Worm (Caenorhabditis elegans) whole organism, L4 larva: ENCODE data around the gene B0280.9.

Experiments used
- F44E2.7 ChIP-seq: fragments of 200-800 bp; sonication (Bioruptor generic); IDR thresholded peaks from 2 replicates; pipeline ENCODE4 v2.1.2; 2022; ENCODE audit warnings: missing genetic modification characterization, missing compliant biosample characterization
- R02D3.7 ChIP-seq: fragments of 150-350 bp; sonication (generic microtip); optimal IDR thresholded peaks from 3 replicates; lab custom pipeline; 2014; ENCODE audit warnings: missing biosample characterization, missing genetic modification characterization
- T26A8.4 ChIP-seq: fragments of 200-800 bp; sonication (Bioruptor generic); IDR thresholded peaks from 2 replicates; pipeline ENCODE4 v1.3.6; 2022; ENCODE audit warnings: missing genetic modification characterization, missing compliant biosample characterization
- Y48G9A.11 ChIP-seq: fragments of 200-800 bp; sonication (Bioruptor generic); IDR thresholded peaks from 2 replicates; pipeline ENCODE4 v1.3.6; 2022; ENCODE audit warnings: missing genetic modification reagents, missing genetic modification characterization, missing compliant biosample characterization
- Y5F2A.4 ChIP-seq: fragments of 200-800 bp; sonication (Bioruptor generic); optimal IDR thresholded peaks from 2 replicates; lab custom pipeline; 2018; ENCODE audit warnings: mild to moderate bottlenecking, missing genetic modification characterization, missing compliant biosample characterization
- ZK337.2 ChIP-seq: fragments of 200-800 bp; sonication (Bioruptor generic); IDR thresholded peaks from 2 replicates; pipeline ENCODE4 v1.3.6; 2022; ENCODE audit warnings: missing genetic modification reagents, missing genetic modification characterization, missing compliant biosample characterization
- ZK546.5 ChIP-seq, 2 experiments: sonication (generic microtip); optimal IDR thresholded peaks; 2 replicates each; lab custom pipeline; 2017; ENCODE audit warnings: missing biosample characterization in 2 of 2, missing genetic modification characterization in 2 of 2
- ceh-28 ChIP-seq: fragments of 150-350 bp; optimal IDR thresholded peaks from 2 replicates; lab custom pipeline; 2014; ENCODE audit warnings: missing biosample characterization, missing genetic modification reagents, missing genetic modification characterization
- ceh-82 ChIP-seq: sonication (generic microtip); optimal IDR thresholded peaks from 2 replicates; lab custom pipeline; 2017; ENCODE audit warnings: missing biosample characterization, missing genetic modification characterization
- ces-1 ChIP-seq: fragments of 150-350 bp; sonication (generic microtip); optimal IDR thresholded peaks from 4 replicates; lab custom pipeline; 2014; ENCODE audit warnings: missing biosample characterization, missing genetic modification reagents, missing genetic modification characterization
- daf-12 ChIP-seq: fragments of 150-350 bp; optimal IDR thresholded peaks from 2 replicates; lab custom pipeline; 2014; ENCODE audit warnings: missing biosample characterization, missing genetic modification reagents, missing genetic modification characterization
- daf-19 ChIP-seq: fragments of 200-800 bp; sonication (Bioruptor generic); conservative IDR thresholded peaks from 2 replicates; pipeline ENCODE4 v1.3.6; 2022; ENCODE audit warnings: missing genetic modification characterization, missing compliant biosample characterization
- dmd-6 ChIP-seq: fragments of 200-800 bp; sonication (Bioruptor generic); IDR thresholded peaks from 2 replicates; pipeline ENCODE4 v1.3.6; 2022; ENCODE audit warnings: missing genetic modification reagents, missing genetic modification characterization, missing compliant biosample characterization
- dmd-8 ChIP-seq: fragments of 200-800 bp; sonication (Bioruptor generic); IDR thresholded peaks from 2 replicates; pipeline ENCODE4 v1.3.6; 2022; ENCODE audit warnings: missing genetic modification characterization, missing compliant biosample characterization
- duxl-1 ChIP-seq: sonication (generic microtip); optimal IDR thresholded peaks from 2 replicates; lab custom pipeline; 2016; ENCODE audit warnings: mild to moderate bottlenecking, missing genetic modification characterization, moderate library complexity, missing compliant biosample characterization; ENCODE audit not compliant: poor library complexity
- egl-27 ChIP-seq: sonication (generic microtip); optimal IDR thresholded peaks from 3 replicates; lab custom pipeline; 2017; ENCODE audit warnings: missing biosample characterization, missing genetic modification reagents, missing genetic modification characterization
- egl-43 ChIP-seq: fragments of 200-800 bp; sonication (Bioruptor generic); IDR thresholded peaks from 2 replicates; pipeline ENCODE4 v1.3.6; 2022; ENCODE audit warnings: missing genetic modification reagents, missing genetic modification characterization, missing compliant biosample characterization
- gei-8 ChIP-seq: fragments of 200-800 bp; sonication (Bioruptor generic); optimal IDR thresholded peaks from 2 replicates; lab custom pipeline; 2018; ENCODE audit warnings: mild to moderate bottlenecking, missing genetic modification characterization, missing compliant biosample characterization
- hif-1 ChIP-seq, 2 experiments: sonication (generic microtip); optimal IDR thresholded peaks; 2 replicates each; lab custom pipeline; 2016 to 2017; ENCODE audit warnings: missing compliant biosample characterization in 2 of 2, missing genetic modification characterization in 2 of 2, missing genetic modification reagents in 2 of 2, missing genotype in 2 of 2, mild to moderate bottlenecking in 1 of 2
- hlh-30 ChIP-seq: sonication (generic microtip); optimal IDR thresholded peaks from 2 replicates; lab custom pipeline; 2017; ENCODE audit warnings: antibody characterized with exemption, mild to moderate bottlenecking, missing genetic modification characterization, missing compliant biosample characterization; ENCODE audit not compliant: insufficient read depth
- hmg-1.1 ChIP-seq: fragments of 200-800 bp; sonication (Bioruptor generic); IDR thresholded peaks from 2 replicates; pipeline ENCODE4 v1.3.6; 2022; ENCODE audit warnings: missing genetic modification reagents, missing genetic modification characterization, missing compliant biosample characterization
- lin-15B ChIP-seq: fragments of 150-350 bp; sonication (generic microtip); optimal IDR thresholded peaks from 3 replicates; lab custom pipeline; 2014; ENCODE audit warnings: missing biosample characterization, missing genetic modification characterization
- lin-29 ChIP-seq: fragments of 200-800 bp; sonication (Bioruptor generic); IDR thresholded peaks from 2 replicates; pipeline ENCODE4 v1.3.6; 2022; ENCODE audit warnings: missing genetic modification reagents, missing genetic modification characterization, missing compliant biosample characterization
- lin-39 ChIP-seq: fragments of 150-350 bp; optimal IDR thresholded peaks from 2 replicates; lab custom pipeline; 2014; ENCODE audit warnings: missing biosample characterization, missing genetic modification reagents, missing genetic modification characterization
- madf-9 ChIP-seq: fragments of 200-800 bp; sonication (Bioruptor generic); conservative IDR thresholded peaks from 2 replicates; pipeline ENCODE4 v1.3.6; 2022; ENCODE audit warnings: missing genetic modification reagents, missing genetic modification characterization, missing compliant biosample characterization
- mxl-3 ChIP-seq: fragments of 200-800 bp; sonication (Bioruptor generic); optimal IDR thresholded peaks from 2 replicates; lab custom pipeline; 2018; ENCODE audit warnings: mild to moderate bottlenecking, missing genetic modification characterization, missing compliant biosample characterization
- nhr-102 ChIP-seq: sonication (generic microtip); optimal IDR thresholded peaks from 2 replicates; lab custom pipeline; 2016; ENCODE audit warnings: mild to moderate bottlenecking, missing genetic modification characterization, moderate library complexity, missing compliant biosample characterization
- nhr-11 ChIP-seq: fragments of 150-350 bp; optimal IDR thresholded peaks from 2 replicates; lab custom pipeline; 2014; ENCODE audit warnings: missing biosample characterization, missing genetic modification characterization
- nhr-237 ChIP-seq: sonication (generic microtip); optimal IDR thresholded peaks from 2 replicates; lab custom pipeline; 2017; ENCODE audit warnings: missing biosample characterization, missing genetic modification characterization
- nhr-25 ChIP-seq: sonication (generic microtip); optimal IDR thresholded peaks from 2 replicates; lab custom pipeline; 2017; ENCODE audit warnings: missing genetic modification characterization, mild to moderate bottlenecking, missing compliant biosample characterization, antibody characterized with exemption, moderate library complexity, borderline replicate concordance; ENCODE audit not compliant: insufficient read depth
- nhr-28 ChIP-seq: fragments of 150-350 bp; optimal IDR thresholded peaks from 2 replicates; lab custom pipeline; 2014; ENCODE audit warnings: missing biosample characterization, missing genetic modification characterization
- nhr-41 ChIP-seq: fragments of 200-800 bp; sonication (Bioruptor generic); IDR thresholded peaks from 2 replicates; pipeline ENCODE4 v1.3.6; 2022; ENCODE audit warnings: missing genetic modification reagents, missing genetic modification characterization, missing compliant biosample characterization
- nhr-6 ChIP-seq: fragments of 150-350 bp; optimal IDR thresholded peaks from 2 replicates; lab custom pipeline; 2014; ENCODE audit warnings: missing biosample characterization, missing genetic modification characterization
- nhr-76 ChIP-seq: fragments of 150-350 bp; optimal IDR thresholded peaks from 2 replicates; lab custom pipeline; 2014; ENCODE audit warnings: missing biosample characterization, missing genetic modification characterization
- pqm-1 ChIP-seq: sonication (generic microtip); optimal IDR thresholded peaks from 2 replicates; lab custom pipeline; 2017; ENCODE audit warnings: missing biosample characterization, missing genetic modification characterization
- rbr-2 ChIP-seq: sonication (generic microtip); optimal IDR thresholded peaks from 2 replicates; lab custom pipeline; 2016; ENCODE audit warnings: missing genotype, missing genetic modification characterization, missing compliant biosample characterization
- skn-1 ChIP-seq: fragments of 150-350 bp; optimal IDR thresholded peaks from 2 replicates; lab custom pipeline; 2014; ENCODE audit warnings: missing biosample characterization, missing genetic modification characterization
- snpc-1.2 ChIP-seq: fragments of 200-800 bp; sonication (Bioruptor generic); IDR thresholded peaks from 2 replicates; pipeline ENCODE4 v1.3.6; 2022; ENCODE audit warnings: missing genetic modification reagents, missing genetic modification characterization, missing compliant biosample characterization
- spr-3 ChIP-seq: fragments of 200-800 bp; sonication (Bioruptor generic); optimal IDR thresholded peaks from 2 replicates; lab custom pipeline; 2018; ENCODE audit warnings: mild to moderate bottlenecking, missing genetic modification characterization, missing compliant biosample characterization
- unc-130 ChIP-seq: sonication (generic microtip); optimal IDR thresholded peaks from 2 replicates; lab custom pipeline; 2016; ENCODE audit warnings: missing genetic modification reagents, missing genetic modification characterization, missing compliant biosample characterization
- unc-39 ChIP-seq: sonication (generic microtip); optimal IDR thresholded peaks from 2 replicates; lab custom pipeline; 2017; ENCODE audit warnings: missing biosample characterization, missing genetic modification characterization
- unc-62 ChIP-seq, 3 experiments: fragments of 150-350 bp in 1 of 3; sonication (generic microtip); optimal IDR thresholded peaks in 2 of 3; peaks in 1 of 3; 1 replicate in 1 of 3; 2 replicates in 2 of 3; lab custom pipeline; 2014 to 2017; ENCODE audit warnings: missing biosample characterization in 3 of 3, missing genetic modification characterization in 3 of 3, missing genetic modification reagents in 3 of 3, missing genotype in 1 of 3
- vab-7 ChIP-seq: fragments of 200-800 bp; sonication (Bioruptor generic); IDR thresholded peaks from 2 replicates; pipeline ENCODE4 v1.3.6; 2022; ENCODE audit warnings: missing genetic modification reagents, missing genetic modification characterization, missing compliant biosample characterization
- zfp-3 ChIP-seq: fragments of 200-800 bp; sonication (Bioruptor generic); conservative IDR thresholded peaks from 2 replicates; pipeline ENCODE4 v1.3.6; 2022; ENCODE audit warnings: missing genetic modification reagents, missing genetic modification characterization, missing compliant biosample characterization
- ztf-11 ChIP-seq: fragments of 150-350 bp; optimal IDR thresholded peaks from 2 replicates; lab custom pipeline; 2014; ENCODE audit warnings: missing biosample characterization, missing genetic modification characterization
- ztf-7 ChIP-seq: fragments of 150-350 bp; optimal IDR thresholded peaks from 2 replicates; lab custom pipeline; 2014; ENCODE audit warnings: missing biosample characterization, missing genetic modification characterization

B0280.9 gene

ce11 chrIII:7165816-7166229, 43.1 kb upstream of the B0280.9 start (continued):
- TF ChIP-seq duxl-1 (tag; lab: Kevin White, UChicago): no peak
- TF ChIP-seq dmd-8 (GFP tag; lab: Robert Waterston, UW): no peak
- peak; percentile 92 for TF ChIP-seq dmd-6 (GFP tag; lab: Robert Waterston, UW)
- no peak for TF ChIP-seq ceh-82 (tag; lab: Kevin White, UChicago)
- TF ChIP-seq nhr-237 (tag; lab: Kevin White, UChicago): no peak
- TF ChIP-seq ces-1 (GFP tag; lab: Kevin White, UChicago): no peak
- no peak for TF ChIP-seq spr-3 (GFP tag; lab: Kevin White, UChicago)
- TF ChIP-seq skn-1: no peak
- no peak for TF ChIP-seq vab-7 (GFP tag; lab: Robert Waterston, UW)
- TF ChIP-seq ZK546.5 (tag; optimal IDR thresholded peaks at IDR 0.05; lab: Kevin White, UChicago): no peak
- peak; percentile 58 for TF ChIP-seq nhr-6 (tag; lab: Kevin White, UChicago)
- no peak for TF ChIP-seq ceh-28 (tag; lab: Kevin White, UChicago)
- peak; percentile 35 for TF ChIP-seq nhr-11 (tag; lab: Kevin White, UChicago)
- TF ChIP-seq F44E2.7: no peak
- TF ChIP-seq lin-15B (tag; lab: Kevin White, UChicago): no peak
- peak in 1 of 2 experiments; percentile 38 for TF ChIP-seq unc-62 (GFP tag; optimal IDR thresholded peaks at IDR 0.05 in 1 of 2; lab: Kevin White, UChicago)
- no peak for TF ChIP-seq unc-62 (tag; optimal IDR thresholded peaks at IDR 0.05; lab: Kevin White, UChicago)
- no peak for TF ChIP-seq lin-39 (tag; lab: Kevin White, UChicago)
- no peak for TF ChIP-seq ztf-11 (tag; lab: Kevin White, UChicago)
- no peak for TF ChIP-seq unc-130 (GFP tag; lab: Kevin White, UChicago)
- no peak for TF ChIP-seq Y48G9A.11 (GFP tag; lab: Robert Waterston, UW)
- no peak for TF ChIP-seq ZK337.2 (GFP tag; lab: Robert Waterston, UW)
- no peak for TF ChIP-seq R02D3.7 (tag; lab: Kevin White, UChicago)
- TF ChIP-seq lin-29 (GFP tag; lab: Robert Waterston, UW): no peak
- TF ChIP-seq ztf-7: no peak

DNA sequence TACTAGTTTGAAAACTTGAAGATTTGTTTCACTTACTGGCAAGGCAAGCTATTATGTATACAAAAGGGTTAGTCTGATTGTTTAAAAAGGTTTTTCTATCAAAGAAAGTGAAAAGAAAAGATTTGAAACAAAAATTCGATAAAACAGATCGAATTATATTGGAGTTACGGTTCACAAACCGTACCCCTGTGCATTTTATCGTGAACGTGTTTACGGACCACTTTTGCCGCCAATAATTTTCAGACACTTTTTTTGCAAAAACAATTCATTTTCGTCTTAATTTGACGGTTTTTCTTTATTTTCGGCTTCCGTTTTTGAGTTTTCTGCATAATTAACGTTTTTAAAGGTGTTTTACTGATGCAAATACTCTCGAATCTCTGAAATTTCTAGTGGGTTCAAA, 42.6 kb upstream of the B0280.9 start:
- TF ChIP-seq unc-130 (GFP tag; lab: Kevin White, UChicago) (peak; percentile 19), gei-8 (no peak), madf-9 (GFP tag; lab: Robert Waterston, UW) (no peak)

- TF ChIP-seq rbr-2 (peak; percentile 87), nhr-76 (tag; lab: Kevin White, UChicago) (no peak), ztf-7 (peak; percentile 17), hlh-30 (tag; lab: Kevin White, UChicago) (peak; percentile 94), mxl-3 (peak; percentile 27), hif-1 (tag; optimal IDR thresholded peaks at IDR 0.05; lab: Kevin White, UChicago) (peak in 1 of 2 experiments; percentile 79), snpc-1.2 (GFP tag; lab: Robert Waterston, UW) (no peak), pqm-1 (tag; lab: Kevin White, UChicago) (no peak), nhr-25 (tag; lab: Kevin White, UChicago) (peak; percentile 45), T26A8.4 (GFP tag; lab: Robert Waterston, UW) (peak; percentile 59; the same call in 1 of the 2 replicates), F44E2.7 (no peak), daf-19 (GFP tag; lab: Robert Waterston, UW) (no peak), Y5F2A.4 (no peak), dmd-8 (GFP tag; lab: Robert Waterston, UW) (no peak), egl-27 (no peak), nhr-28 (tag; lab: Kevin White, UChicago) (peak; percentile 76), madf-9 (GFP tag; lab: Robert Waterston, UW) (peak; percentile 42; the same call in 1 of the 2 replicates), unc-39 (tag; lab: Kevin White, UChicago) (no peak), ztf-11 (tag; lab: Kevin White, UChicago) (no peak), nhr-102 (tag; lab: Kevin White, UChicago) (peak; percentile 48), daf-12 (tag; lab: Kevin White, UChicago) (no peak), nhr-41 (no peak), zfp-3 (GFP tag; lab: Robert Waterston, UW) (peak; percentile 81), hmg-1.1 (GFP tag; lab: Robert Waterston, UW) (peak; percentile 83), egl-43 (GFP tag; lab: Robert Waterston, UW) (peak; percentile 67; the same call in 1 of the 2 replicates)
Observed at ce11 chrIII:7162065-7162762, 39.5 kb upstream of the B0280.9 start, which contains the start of the genes syf-2 and K04G7.1. TSS of gene syf-2 (minus strand) at chrIII:7162115. TSS of gene K04G7.1 (plus strand) at chrIII:7162712.
